Worm (Caenorhabditis elegans) whole organism, L1 larva: ENCODE data around the gene col-154.

Experiments
- C16A3.4 ChIP-seq: fragments of 150-350 bp; optimal IDR thresholded peaks from 2 replicates; lab custom pipeline; 2014; ENCODE audit warnings: missing biosample characterization, missing genetic modification characterization
- Y116A8C.19 ChIP-seq: sonication (generic microtip); optimal IDR thresholded peaks from 2 replicates; lab custom pipeline; 2016; ENCODE audit warnings: missing compliant biosample characterization, missing genetic modification characterization, borderline replicate concordance
- alr-1 ChIP-seq: fragments of 200-800 bp; sonication (Bioruptor generic); optimal IDR thresholded peaks from 2 replicates; lab custom pipeline; 2018; ENCODE audit warnings: borderline replicate concordance, mild to moderate bottlenecking, missing genetic modification characterization, missing compliant biosample characterization
- blmp-1 ChIP-seq: fragments of 150-350 bp; optimal IDR thresholded peaks from 2 replicates; lab custom pipeline; 2014; ENCODE audit warnings: missing biosample characterization, missing genetic modification characterization
- ces-1 ChIP-seq: fragments of 150-350 bp; optimal IDR thresholded peaks from 2 replicates; lab custom pipeline; 2014; ENCODE audit warnings: missing biosample characterization, missing genetic modification reagents, missing genetic modification characterization
- dpl-1 ChIP-seq, 3 experiments: fragments of 150-350 bp in 2 of 3; sonication (generic microtip) in 1 of 3; optimal IDR thresholded peaks; 2 replicates each; lab custom pipeline; 2014 to 2017; ENCODE audit warnings: missing biosample characterization in 3 of 3, missing genetic modification characterization in 3 of 3, missing genetic modification reagents in 3 of 3
- dsc-1 ChIP-seq: sonication (generic microtip); optimal IDR thresholded peaks from 2 replicates; lab custom pipeline; 2016; ENCODE audit warnings: mild to moderate bottlenecking, missing genetic modification characterization, missing compliant biosample characterization
- efl-1 ChIP-seq, 4 experiments: fragments of 150-350 bp; optimal IDR thresholded peaks in 3 of 4; peaks in 1 of 4; 1 replicate in 1 of 4; 2 replicates in 3 of 4; lab custom pipeline; 2014; ENCODE audit warnings: missing biosample characterization in 2 of 4, missing genetic modification characterization in 2 of 4, missing genetic modification reagents in 2 of 4
- egl-13 ChIP-seq: sonication (generic microtip); optimal IDR thresholded peaks from 2 replicates; lab custom pipeline; 2016; ENCODE audit warnings: missing genotype, missing genetic modification reagents, missing genetic modification characterization, missing compliant biosample characterization
- elt-2 ChIP-seq: sonication (generic microtip); optimal IDR thresholded peaks from 2 replicates; lab custom pipeline; 2016; ENCODE audit warnings: missing genetic modification characterization, mild to moderate bottlenecking, inconsistent platforms, missing compliant biosample characterization, missing genetic modification reagents
- elt-3 ChIP-seq, 6 experiments: fragments of 150-350 bp in 1 of 6; sonication (generic microtip); optimal IDR thresholded peaks; 2 replicates each; lab custom pipeline; 2017 to 2018; ENCODE audit warnings: missing biosample characterization in 6 of 6, missing genetic modification characterization in 6 of 6, inconsistent platforms in 1 of 6
- fkh-10 ChIP-seq: sonication (generic microtip); optimal IDR thresholded peaks from 2 replicates; lab custom pipeline; 2017; ENCODE audit warnings: missing biosample characterization, missing genetic modification reagents, missing genetic modification characterization
- fkh-8 ChIP-seq: sonication (generic microtip); optimal IDR thresholded peaks from 2 replicates; lab custom pipeline; 2016; ENCODE audit warnings: mild to moderate bottlenecking, missing genetic modification characterization, missing compliant biosample characterization
- hpl-2 ChIP-seq: fragments of 150-350 bp; optimal IDR thresholded peaks from 2 replicates; lab custom pipeline; 2014; ENCODE audit warnings: missing biosample characterization, missing genetic modification reagents, missing genetic modification characterization
- irx-1 ChIP-seq: sonication (generic microtip); optimal IDR thresholded peaks from 2 replicates; lab custom pipeline; 2016; ENCODE audit warnings: missing genetic modification characterization, missing compliant biosample characterization
- isw-1 ChIP-seq: fragments of 200-800 bp; sonication (Bioruptor generic); IDR thresholded peaks from 2 replicates; pipeline ENCODE4 v1.3.6; 2022; ENCODE audit warnings: missing genetic modification characterization, missing compliant biosample characterization
- lin-14 ChIP-seq: fragments of 200-800 bp; sonication (Bioruptor generic); optimal IDR thresholded peaks from 2 replicates; lab custom pipeline; 2018; ENCODE audit warnings: mild to moderate bottlenecking, missing genetic modification characterization, moderate library complexity, missing compliant biosample characterization
- lin-35 ChIP-seq, 2 experiments: fragments of 150-350 bp; optimal IDR thresholded peaks; 2 replicates each; lab custom pipeline; 2014; ENCODE audit warnings: missing biosample characterization in 2 of 2, missing genetic modification characterization in 2 of 2, missing genetic modification reagents in 2 of 2
- lin-39 ChIP-seq: fragments of 150-350 bp; optimal IDR thresholded peaks from 2 replicates; lab custom pipeline; 2014; ENCODE audit warnings: missing biosample characterization, missing genetic modification reagents, missing genetic modification characterization
- lsy-2 ChIP-seq, 2 experiments: fragments of 150-350 bp; optimal IDR thresholded peaks; 2 replicates each; lab custom pipeline; 2014; ENCODE audit warnings: missing biosample characterization in 2 of 2, missing genetic modification characterization in 2 of 2
- mep-1 ChIP-seq: fragments of 150-350 bp; optimal IDR thresholded peaks from 2 replicates; lab custom pipeline; 2014; ENCODE audit warnings: missing biosample characterization, missing genetic modification characterization
- nhr-11 ChIP-seq: fragments of 150-350 bp; optimal IDR thresholded peaks from 2 replicates; lab custom pipeline; 2014; ENCODE audit warnings: missing biosample characterization, missing genetic modification characterization
- nhr-12 ChIP-seq: sonication (generic microtip); optimal IDR thresholded peaks from 2 replicates; lab custom pipeline; 2017; ENCODE audit warnings: missing biosample characterization, missing genetic modification characterization
- nhr-19 ChIP-seq: fragments of 200-800 bp; sonication (Bioruptor generic); conservative IDR thresholded peaks from 2 replicates; pipeline ENCODE4 v1.3.6; 2022; ENCODE audit warnings: missing genetic modification characterization, missing compliant biosample characterization
- nhr-76 ChIP-seq: sonication (generic microtip); optimal IDR thresholded peaks from 2 replicates; lab custom pipeline; 2017; ENCODE audit warnings: missing biosample characterization, missing genetic modification characterization
- nhr-84 ChIP-seq: sonication (generic microtip); optimal IDR thresholded peaks from 2 replicates; lab custom pipeline; 2017; ENCODE audit warnings: missing biosample characterization, missing genetic modification characterization
- nhr-85 ChIP-seq: sonication (generic microtip); peaks from one replicate; lab custom pipeline; 2016; ENCODE audit warnings: missing genetic modification characterization, inconsistent platforms, missing compliant biosample characterization
- rnt-1 ChIP-seq: sonication (generic microtip); optimal IDR thresholded peaks from 2 replicates; lab custom pipeline; 2016; ENCODE audit warnings: mild to moderate bottlenecking, missing genetic modification characterization, moderate library complexity, missing compliant biosample characterization
- skn-1 ChIP-seq: fragments of 150-350 bp; optimal IDR thresholded peaks from 2 replicates; lab custom pipeline; 2014; ENCODE audit warnings: missing biosample characterization, missing genetic modification characterization
- sptf-1 ChIP-seq: fragments of 150-350 bp; optimal IDR thresholded peaks from 2 replicates; lab custom pipeline; 2014; ENCODE audit warnings: missing biosample characterization, missing genetic modification characterization
- swsn-7 ChIP-seq: sonication (generic microtip); optimal IDR thresholded peaks from 2 replicates; lab custom pipeline; 2016; ENCODE audit warnings: missing genetic modification characterization, missing compliant biosample characterization
- unc-130 ChIP-seq: fragments of 150-350 bp; optimal IDR thresholded peaks from 2 replicates; lab custom pipeline; 2017; ENCODE audit warnings: missing biosample characterization, missing genetic modification characterization, inconsistent platforms
- unc-62 ChIP-seq: fragments of 150-350 bp; optimal IDR thresholded peaks from 2 replicates; lab custom pipeline; 2014; ENCODE audit warnings: missing biosample characterization, missing genetic modification reagents, missing genetic modification characterization
- unc-86 ChIP-seq: sonication (generic microtip); optimal IDR thresholded peaks from 2 replicates; lab custom pipeline; 2016; ENCODE audit warnings: missing genetic modification characterization, missing compliant biosample characterization
- xbp-1 ChIP-seq: sonication (generic microtip); optimal IDR thresholded peaks from 2 replicates; lab custom pipeline; 2016; ENCODE audit warnings: missing genetic modification characterization, missing compliant biosample characterization

The col-154 gene

ce11 chrV:11375150-11375792 is 9.9 kb upstream of the col-154 start, which contains the start of gene cnb-1 (continued):
- TF ChIP-seq nhr-19 (GFP tag; lab: Robert Waterston, UW): peak; percentile 62
- TF ChIP-seq unc-86 (tag; lab: Kevin White, UChicago): peak; percentile 81
- peak; percentile 83 for TF ChIP-seq swsn-7 (tag; lab: Kevin White, UChicago)
- no peak for TF ChIP-seq hpl-2 (GFP tag; lab: Kevin White, UChicago)
- TF ChIP-seq lin-35 (GFP tag; optimal IDR thresholded peaks at IDR 0.05; lab: Kevin White, UChicago): peak; percentile 48 to 58
- peak; percentile 74 to 85 for TF ChIP-seq efl-1 (optimal IDR thresholded peaks at IDR 0.05; lab: Kevin White, UChicago)
- TF ChIP-seq efl-1 (GFP tag; optimal IDR thresholded peaks at IDR 0.05 in 1 of 2; lab: Kevin White, UChicago): peak; percentile 39 to 93
- TF ChIP-seq fkh-8 (tag; lab: Kevin White, UChicago): peak; percentile 78

- TF ChIP-seq nhr-85 (tag; lab: Kevin White, UChicago): peak; percentile 6
- TF ChIP-seq lin-14 (GFP tag; lab: Kevin White, UChicago): peak; percentile 46
- TF ChIP-seq egl-13 (tag; lab: Kevin White, UChicago): no peak
These were observed 5.8 kb upstream of the col-154 start for ce11 chrV:11379341-11379740.

ce11 chrV:11380571-11380970 is 4.6 kb upstream of the col-154 start:
- no peak for TF ChIP-seq unc-130 (tag; lab: Kevin White, UChicago)
- no peak for TF ChIP-seq isw-1 (GFP tag; lab: Robert Waterston, UW)
- TF ChIP-seq rnt-1 (tag; lab: Kevin White, UChicago): no peak
- no peak for TF ChIP-seq mep-1 (tag; lab: Kevin White, UChicago)
- TF ChIP-seq hpl-2 (GFP tag; lab: Kevin White, UChicago): no peak
- TF ChIP-seq C16A3.4 (tag; lab: Kevin White, UChicago): no peak
- no peak for TF ChIP-seq skn-1 (tag; lab: Kevin White, UChicago)
- TF ChIP-seq dpl-1 (GFP tag; optimal IDR thresholded peaks at IDR 0.05; lab: Kevin White, UChicago): no peak
- no peak for TF ChIP-seq nhr-76 (tag; lab: Kevin White, UChicago)
- TF ChIP-seq sptf-1 (tag; lab: Kevin White, UChicago): no peak
- TF ChIP-seq dsc-1 (tag; lab: Kevin White, UChicago): no peak
- TF ChIP-seq efl-1 (optimal IDR thresholded peaks at IDR 0.05; lab: Kevin White, UChicago): no peak
- no peak for TF ChIP-seq efl-1 (GFP tag; optimal IDR thresholded peaks at IDR 0.05 in 1 of 2; lab: Kevin White, UChicago)
- TF ChIP-seq lin-39: no peak
- no peak for TF ChIP-seq alr-1 (tag; lab: Kevin White, UChicago)
- TF ChIP-seq ces-1: no peak
- TF ChIP-seq elt-3 (tag; optimal IDR thresholded peaks at IDR 0.05; lab: Kevin White, UChicago): no peak
- TF ChIP-seq lin-14 (GFP tag; lab: Kevin White, UChicago): peak; percentile 72
- TF ChIP-seq fkh-10 (GFP tag; lab: Kevin White, UChicago): peak; percentile 60

ce11 chrV:11383032-11383431 is 2.1 kb upstream of the col-154 start, which contains the start of gene F55C10.5:
Gene F55C10.5, plus strand, starts transcription at chrV:11383105.
- TF ChIP-seq alr-1 (tag; lab: Kevin White, UChicago): no peak
- no peak for TF ChIP-seq irx-1 (tag; lab: Kevin White, UChicago)
- no peak for TF ChIP-seq blmp-1 (tag; lab: Kevin White, UChicago)
- TF ChIP-seq lsy-2 (tag; optimal IDR thresholded peaks at IDR 0.05; lab: Kevin White, UChicago): no peak
- TF ChIP-seq nhr-85 (tag; lab: Kevin White, UChicago): no peak
- TF ChIP-seq nhr-12 (tag; lab: Kevin White, UChicago): no peak

- TF ChIP-seq sptf-1 (tag; lab: Kevin White, UChicago): no peak
- no peak for TF ChIP-seq unc-62 (GFP tag; lab: Kevin White, UChicago)
- no peak for TF ChIP-seq Y116A8C.19 (tag; lab: Kevin White, UChicago)
- no peak for TF ChIP-seq nhr-84 (tag; lab: Kevin White, UChicago)
- no peak for TF ChIP-seq nhr-11 (tag; lab: Kevin White, UChicago)
- no peak for TF ChIP-seq fkh-8 (tag; lab: Kevin White, UChicago)
- no peak for TF ChIP-seq xbp-1 (tag; lab: Kevin White, UChicago)
- TF ChIP-seq fkh-10 (GFP tag; lab: Kevin White, UChicago): no peak
- no peak for TF ChIP-seq elt-2 (tag; lab: Kevin White, UChicago)
- TF ChIP-seq rnt-1 (tag; lab: Kevin White, UChicago): no peak
- TF ChIP-seq C16A3.4 (tag; lab: Kevin White, UChicago): no peak
These were observed 1.3 kb downstream of the col-154 start, which contains the start of gene F55C10.4 for ce11 chrV:11386428-11386827. Gene F55C10.4, plus strand, starts transcription at chrV:11386728.
